Fruit fly (Drosophila melanogaster) whole organism, embryonic: ENCODE data around the gene HDAC1.
A peak's percentile ranks its signal among the peaks of the same experiment; 100 is the strongest.

Experiments
- Aef1 ChIP-seq: fragments of 200-800 bp; sonication (Bioruptor generic); IDR thresholded peaks from 3 replicates; pipeline ENCODE4 v1.3.6; 2022; ENCODE audit warnings: missing biosample characterization, missing genetic modification characterization
- Atf6 ChIP-seq: fragments of 200-800 bp; sonication (Bioruptor generic); IDR thresholded peaks from 2 replicates; pipeline ENCODE4 v1.3.6; 2022; ENCODE audit warnings: missing biosample characterization, missing genetic modification characterization
- CG10147 ChIP-seq: fragments of 200-800 bp; sonication (Bioruptor generic); optimal IDR thresholded peaks from 2 replicates; lab custom pipeline; 2019; ENCODE audit warnings: missing biosample characterization, mild to moderate bottlenecking, missing genetic modification characterization, moderate library complexity
- CG11085 ChIP-seq: fragments of 200-800 bp; sonication (Bioruptor generic); IDR thresholded peaks from 2 replicates; pipeline ENCODE4 v1.3.6; 2022; ENCODE audit warnings: missing biosample characterization, missing genetic modification characterization
- CG12219 ChIP-seq: fragments of 200-800 bp; sonication (Bioruptor generic); optimal IDR thresholded peaks from 3 replicates; lab custom pipeline; 2018; ENCODE audit warnings: missing biosample characterization, mild to moderate bottlenecking, missing genetic modification characterization
- CG13775 ChIP-seq: fragments of 200-800 bp; sonication (Bioruptor generic); optimal IDR thresholded peaks from 3 replicates; lab custom pipeline; 2017; ENCODE audit warnings: missing biosample characterization, mild to moderate bottlenecking, missing genetic modification characterization
- CG14050 ChIP-seq: fragments of 200-800 bp; sonication (Bioruptor generic); IDR thresholded peaks from 3 replicates; pipeline ENCODE4 v1.3.6; 2022; ENCODE audit warnings: missing biosample characterization, missing genetic modification characterization
- CG14667 ChIP-seq: fragments of 200-800 bp; sonication (Bioruptor generic); IDR thresholded peaks from 2 replicates; pipeline ENCODE4 v1.3.6; 2022; ENCODE audit warnings: missing biosample characterization, missing genetic modification characterization
- CG15073 ChIP-seq: fragments of 200-800 bp; sonication (Bioruptor generic); optimal IDR thresholded peaks from 2 replicates; lab custom pipeline; 2016; ENCODE audit warnings: missing biosample characterization, missing genetic modification characterization
- CG15479 ChIP-seq: fragments of 200-800 bp; sonication (Bioruptor generic); optimal IDR thresholded peaks from 3 replicates; lab custom pipeline; 2019; ENCODE audit warnings: missing biosample characterization, mild to moderate bottlenecking, missing genetic modification characterization, moderate library complexity
- CG17912 ChIP-seq: fragments of 200-800 bp; sonication (Bioruptor generic); optimal IDR thresholded peaks from 2 replicates; lab custom pipeline; 2018; ENCODE audit warnings: missing biosample characterization, mild to moderate bottlenecking, missing genetic modification characterization
- CG18619 ChIP-seq: fragments of 200-800 bp; sonication (Bioruptor generic); optimal IDR thresholded peaks from 3 replicates; lab custom pipeline; 2017; ENCODE audit warnings: missing biosample characterization, mild to moderate bottlenecking, missing genetic modification characterization
- CG3163 ChIP-seq: fragments of 200-800 bp; sonication (Bioruptor generic); optimal IDR thresholded peaks from 3 replicates; lab custom pipeline; 2016; ENCODE audit warnings: missing biosample characterization, missing genetic modification characterization
- CG33557 ChIP-seq: fragments of 200-800 bp; sonication (Bioruptor generic); optimal IDR thresholded peaks from 2 replicates; lab custom pipeline; 2019; ENCODE audit warnings: missing biosample characterization, mild to moderate bottlenecking, missing genetic modification characterization, moderate library complexity
- CG34422 ChIP-seq: fragments of 200-800 bp; sonication (Bioruptor generic); IDR thresholded peaks from 3 replicates; pipeline ENCODE4 v1.3.6; 2022; ENCODE audit warnings: missing biosample characterization, missing genetic modification characterization
- CG3995 ChIP-seq: fragments of 200-800 bp; sonication (Bioruptor generic); optimal IDR thresholded peaks from 3 replicates; lab custom pipeline; 2016; ENCODE audit warnings: missing biosample characterization, missing genetic modification characterization
- CG4282 ChIP-seq: fragments of 200-800 bp; sonication (Bioruptor generic); optimal IDR thresholded peaks from 2 replicates; lab custom pipeline; 2016; ENCODE audit warnings: missing biosample characterization, missing genetic modification characterization
- CG43689 ChIP-seq: fragments of 200-800 bp; sonication (Bioruptor generic); IDR thresholded peaks from 2 replicates; pipeline ENCODE4 v1.3.6; 2022; ENCODE audit warnings: missing biosample characterization, missing genetic modification characterization
- CG7928 ChIP-seq: fragments of 200-800 bp; sonication (Bioruptor generic); optimal IDR thresholded peaks from 2 replicates; lab custom pipeline; 2017; ENCODE audit warnings: missing biosample characterization, mild to moderate bottlenecking, missing genetic modification characterization
- CG9876 ChIP-seq: fragments of 200-800 bp; sonication (Bioruptor generic); optimal IDR thresholded peaks from 2 replicates; lab custom pipeline; 2016; ENCODE audit warnings: missing biosample characterization, missing genetic modification characterization
- Dp ChIP-seq: fragments of 200-800 bp; sonication (Bioruptor generic); optimal IDR thresholded peaks from 2 replicates; lab custom pipeline; 2018; ENCODE audit warnings: missing biosample characterization, mild to moderate bottlenecking, missing genetic modification characterization, moderate library complexity
- Dref ChIP-seq: fragments of 200-800 bp; sonication (Bioruptor generic); IDR thresholded peaks from 2 replicates; pipeline ENCODE4 v1.3.6; 2022; ENCODE audit warnings: missing biosample characterization, missing genetic modification characterization
- Drgx ChIP-seq: fragments of 200-800 bp; sonication (Bioruptor generic); IDR thresholded peaks from 2 replicates; pipeline ENCODE4 v1.3.6; 2022; ENCODE audit warnings: missing biosample characterization, missing genetic modification characterization
- Fer1 ChIP-seq: fragments of 200-800 bp; sonication (Bioruptor generic); optimal IDR thresholded peaks from 2 replicates; lab custom pipeline; 2017; ENCODE audit warnings: missing biosample characterization, mild to moderate bottlenecking, missing genetic modification characterization
- HHEX ChIP-seq: fragments of 200-800 bp; sonication (Bioruptor generic); optimal IDR thresholded peaks from 3 replicates; lab custom pipeline; 2017; ENCODE audit warnings: missing biosample characterization, mild to moderate bottlenecking, missing genetic modification characterization, missing genetic modification reagents
- Lim3 ChIP-seq: fragments of 200-800 bp; sonication (Bioruptor generic); IDR thresholded peaks from 2 replicates; pipeline ENCODE4 v1.3.6; 2022; ENCODE audit warnings: missing biosample characterization, missing genetic modification characterization
- MTF-1 ChIP-seq: fragments of 200-800 bp; sonication (Bioruptor generic); optimal IDR thresholded peaks from 2 replicates; lab custom pipeline; 2018; ENCODE audit warnings: missing biosample characterization, mild to moderate bottlenecking, missing genetic modification characterization, borderline replicate concordance
- NFAT ChIP-seq: fragments of 200-800 bp; sonication (Bioruptor generic); IDR thresholded peaks from 2 replicates; pipeline ENCODE4 v1.3.6; 2022; ENCODE audit warnings: missing biosample characterization, missing genetic modification characterization
- NfI ChIP-seq: fragments of 200-800 bp; sonication (Bioruptor generic); optimal IDR thresholded peaks from 3 replicates; lab custom pipeline; 2018; ENCODE audit warnings: missing biosample characterization, mild to moderate bottlenecking, missing genetic modification characterization, moderate library complexity
- Sox100B ChIP-seq: fragments of 200-800 bp; sonication (Bioruptor generic); optimal IDR thresholded peaks from 3 replicates; lab custom pipeline; 2018; ENCODE audit warnings: missing biosample characterization, mild to moderate bottlenecking, missing genetic modification characterization
- Stat92E ChIP-seq, 3 experiments: fragments of >200 bp in 2 of 3; fragments of 200-800 bp in 1 of 3; sonication (Bioruptor generic) in 1 of 3; optimal IDR thresholded peaks; 2 replicates each; lab custom pipeline; 2017 to 2019; ENCODE audit warnings: missing biosample characterization in 3 of 3, missing genetic modification characterization in 3 of 3, mild to moderate bottlenecking in 1 of 3, moderate library complexity in 1 of 3
- abd-A ChIP-seq: fragments of 200-800 bp; sonication (Bioruptor generic); optimal IDR thresholded peaks from 3 replicates; lab custom pipeline; 2019; ENCODE audit warnings: missing biosample characterization, mild to moderate bottlenecking, missing genetic modification characterization, moderate library complexity
- aop ChIP-seq: fragments of 200-800 bp; sonication (Bioruptor generic); IDR thresholded peaks from 2 replicates; pipeline ENCODE4 v1.3.6; 2022; ENCODE audit warnings: missing biosample characterization, missing genetic modification characterization
- ato ChIP-seq: fragments of 200-800 bp; sonication (Bioruptor generic); IDR thresholded peaks from 2 replicates; pipeline ENCODE4 v1.3.6; 2022; ENCODE audit warnings: missing biosample characterization, missing genetic modification characterization; ENCODE audit not compliant: partially characterized antibody
- bsh ChIP-seq, 2 experiments: fragments of 200-800 bp; sonication (Bioruptor generic); optimal IDR thresholded peaks; 2 replicates each; lab custom pipeline; 2017 to 2018; ENCODE audit warnings: mild to moderate bottlenecking in 2 of 2, missing biosample characterization in 2 of 2, missing genetic modification characterization in 2 of 2, moderate library complexity in 1 of 2
- chinmo ChIP-seq: fragments of 200-800 bp; sonication (Bioruptor generic); IDR thresholded peaks from 4 replicates; pipeline ENCODE4 v1.3.6; 2022; ENCODE audit warnings: missing biosample characterization, missing genetic modification characterization; ENCODE audit not compliant: partially characterized antibody
- da ChIP-seq: fragments of 200-800 bp; sonication (Bioruptor generic); optimal IDR thresholded peaks from 2 replicates; lab custom pipeline; 2016; ENCODE audit warnings: missing biosample characterization, missing genetic modification characterization
- danr ChIP-seq: fragments of 200-800 bp; sonication (Bioruptor generic); IDR thresholded peaks from 2 replicates; pipeline ENCODE4 v1.3.6; 2022; ENCODE audit warnings: missing biosample characterization, missing genetic modification characterization
- disco-r ChIP-seq: fragments of 200-800 bp; sonication (Bioruptor generic); optimal IDR thresholded peaks from 2 replicates; lab custom pipeline; 2016; ENCODE audit warnings: missing biosample characterization, missing genetic modification characterization
- gem ChIP-seq: fragments of 200-800 bp; sonication (Bioruptor generic); optimal IDR thresholded peaks from 2 replicates; lab custom pipeline; 2019; ENCODE audit warnings: missing biosample characterization, mild to moderate bottlenecking, missing genetic modification characterization, moderate library complexity
- h ChIP-seq: fragments of >200 bp; optimal IDR thresholded peaks from 2 replicates; lab custom pipeline; 2017
- hth ChIP-seq: fragments of >200 bp; optimal IDR thresholded peaks from 2 replicates; lab custom pipeline; 2017; ENCODE audit warnings: inconsistent platforms
- lilli ChIP-seq: fragments of 200-800 bp; sonication (Bioruptor generic); optimal IDR thresholded peaks from 3 replicates; lab custom pipeline; 2016; ENCODE audit warnings: missing biosample characterization, missing genetic modification characterization
- mam ChIP-seq: fragments of 200-800 bp; sonication (Bioruptor generic); optimal IDR thresholded peaks from 3 replicates; lab custom pipeline; 2016; ENCODE audit warnings: missing biosample characterization, missing genetic modification characterization
- pros ChIP-seq: fragments of 200-800 bp; sonication (Bioruptor generic); optimal IDR thresholded peaks from 3 replicates; lab custom pipeline; 2019; ENCODE audit warnings: missing biosample characterization, mild to moderate bottlenecking, missing genetic modification characterization, moderate library complexity
- run ChIP-seq: fragments of 200-800 bp; sonication (Bioruptor generic); optimal IDR thresholded peaks from 3 replicates; lab custom pipeline; 2018; ENCODE audit warnings: missing biosample characterization, mild to moderate bottlenecking, missing genetic modification characterization
- sc ChIP-seq, 3 experiments: fragments of >200 bp in 2 of 3; fragments of 200-800 bp in 1 of 3; sonication (Bioruptor generic) in 1 of 3; optimal IDR thresholded peaks; 2 replicates in 2 of 3; 3 replicates in 1 of 3; lab custom pipeline; 2017; ENCODE audit warnings: mild to moderate bottlenecking in 1 of 3, missing biosample characterization in 1 of 3, missing genetic modification characterization in 1 of 3, missing genetic modification reagents in 1 of 3
- trem ChIP-seq: fragments of 200-800 bp; optimal IDR thresholded peaks from 3 replicates; lab custom pipeline; 2019; ENCODE audit warnings: missing biosample characterization, mild to moderate bottlenecking, missing genetic modification characterization, moderate library complexity
- twi ChIP-seq: fragments of 200-800 bp; optimal IDR thresholded peaks from 2 replicates; lab custom pipeline; 2019; ENCODE audit warnings: missing biosample characterization, mild to moderate bottlenecking, missing genetic modification characterization, moderate library complexity
- wor ChIP-seq: fragments of 200-800 bp; sonication (Bioruptor generic); IDR thresholded peaks from 2 replicates; pipeline ENCODE4 v1.3.6; 2022; ENCODE audit warnings: missing biosample characterization, missing genetic modification characterization
- z ChIP-seq: fragments of 200-800 bp; sonication (Bioruptor generic); IDR thresholded peaks from 3 replicates; pipeline ENCODE4 v1.3.6; 2022; ENCODE audit warnings: missing biosample characterization, missing genetic modification characterization

Gene HDAC1

dm6 chr3L:4611311-4611710 lies 15.2 kb upstream of the HDAC1 start (continued):
- TF ChIP-seq CG34422 (GFP tag; lab: Robert Waterston, UW) (peak; percentile 86), h (lab: Kevin White, UChicago) (no peak), hth (lab: Kevin White, UChicago) (no peak), da (GFP tag; lab: Kevin White, UChicago) (no peak), mam (GFP tag; lab: Kevin White, UChicago) (peak; percentile 40), CG3995 (GFP tag; lab: Kevin White, UChicago) (no peak), CG14050 (GFP tag; lab: Robert Waterston, UW) (peak; percentile 64), MTF-1 (peak; percentile 60), Drgx (peak; percentile 93), CG7928 (GFP tag; lab: Kevin White, UChicago) (no peak), CG15073 (GFP tag; lab: Kevin White, UChicago) (peak; percentile 18), CG17912 (GFP tag; lab: Kevin White, UChicago) (no peak), CG3163 (GFP tag; lab: Kevin White, UChicago) (no peak), CG14667 (peak; percentile 64), CG33557 (peak; percentile 31), lilli (GFP tag; lab: Kevin White, UChicago) (peak; percentile 60), Aef1 (GFP tag; lab: Robert Waterston, UW) (peak; percentile 59; the same call in 2 of the 3 replicates), wor (GFP tag; lab: Robert Waterston, UW) (peak; percentile 60), twi (tag; lab: Kevin White, UChicago) (peak; percentile 30), Fer1 (GFP tag; lab: Kevin White, UChicago) (no peak), sc (optimal IDR thresholded peaks at IDR 0.05; lab: Kevin White, UChicago) (no peak), sc (GFP tag; optimal IDR thresholded peaks at IDR 0.05; lab: Kevin White, UChicago) (peak; percentile 70), ato (GFP tag; lab: Robert Waterston, UW) (no peak), HHEX (GFP tag; lab: Kevin White, UChicago) (peak; percentile 63), Sox100B (peak; percentile 45), danr (GFP tag; lab: Robert Waterston, UW) (peak; percentile 64), bsh (GFP tag; optimal IDR thresholded peaks at IDR 0.05; lab: Kevin White, UChicago) (peak; percentile 58 to 89), disco-r (GFP tag; lab: Kevin White, UChicago) (peak; percentile 40), CG15479 (GFP tag; lab: Kevin White, UChicago) (no peak), run (peak; percentile 28), chinmo (GFP tag; lab: Robert Waterston, UW) (no peak), Stat92E (GFP tag; optimal IDR thresholded peaks at IDR 0.05; lab: Kevin White, UChicago) (peak in 1 of 3 experiments; percentile 42), abd-A (tag; lab: Kevin White, UChicago) (no peak), NfI (GFP tag; lab: Kevin White, UChicago) (peak; percentile 50), gem (peak; percentile 79), NFAT (GFP tag; lab: Robert Waterston, UW) (no peak), trem (tag; lab: Kevin White, UChicago) (peak; percentile 48), Atf6 (GFP tag; lab: Robert Waterston, UW) (peak; percentile 49; the same call in 1 of the 2 replicates), CG13775 (peak; percentile 42), CG10147 (no peak), Dref (GFP tag; lab: Robert Waterston, UW) (no peak), CG43689 (GFP tag; lab: Robert Waterston, UW) (peak; percentile 25; the same call in 1 of the 2 replicates), Dp (GFP tag; lab: Kevin White, UChicago) (no peak), z (GFP tag; lab: Robert Waterston, UW) (0 out of 3 replicates have a peak, but pooled peaks have one; percentile 35), pros (no peak), CG4282 (GFP tag; lab: Kevin White, UChicago) (no peak), CG9876 (GFP tag; lab: Kevin White, UChicago) (no peak), CG12219 (peak; percentile 62), CG18619 (GFP tag; lab: Kevin White, UChicago) (peak; percentile 43), Lim3 (GFP tag; lab: Robert Waterston, UW) (no peak), CG11085 (GFP tag; lab: Robert Waterston, UW) (no peak), aop (GFP tag; lab: Robert Waterston, UW) (0 out of 2 replicates have a peak, but pooled peaks have one; percentile 15)
